Worm (Caenorhabditis elegans) whole organism, L4/young adult: Measurements from ENCODE around the gene F49C12.11.
"Not testable (repeated sequence)": the region's sequence is repeated elsewhere in the genome, so short reads cannot be mapped to it uniquely, and the experiment has no call there.

Experiments used
- W03F9.2 ChIP-seq: fragments of 150-350 bp; optimal IDR thresholded peaks from 2 replicates; lab custom pipeline; 2014; ENCODE audit warnings: missing biosample characterization, missing genetic modification characterization
- dao-5 ChIP-seq: sonication (generic microtip); optimal IDR thresholded peaks from 2 replicates; lab custom pipeline; 2016; ENCODE audit warnings: missing genotype, missing genetic modification characterization, moderate library complexity, missing compliant biosample characterization
- him-1 ChIP-seq: sonication (generic microtip); optimal IDR thresholded peaks from 2 replicates; lab custom pipeline; 2016; ENCODE audit warnings: missing genotype, missing genetic modification reagents, missing genetic modification characterization, missing compliant biosample characterization

F49C12.11 gene

ce11 chrIV:9312827-9313226 is 6.4 kb upstream of the F49C12.11 start, which contains the start of gene F49C12.7:
F49C12.7 (minus strand) TSS chrIV:9312927.
- TF ChIP-seq him-1; W03F9.2 (tag; lab: Kevin White, UChicago); dao-5 (tag; lab: Kevin White, UChicago): not testable (repeated sequence)

- TF ChIP-seq dao-5 (tag; lab: Kevin White, UChicago) (no peak), W03F9.2 (tag; lab: Kevin White, UChicago) (peak; percentile 55), him-1 (no peak)
These were observed 3.0 kb upstream of the F49C12.11 start, which contains the start of the genes F49C12.9 and rpn-7 for ce11 chrIV:9316068-9316681. F49C12.9 (minus strand) TSS chrIV:9316215. rpn-7 (plus strand) TSS chrIV:9316631.

ce11 chrIV:9318147-9318546 is 1.0 kb upstream of the F49C12.11 start:
- TF ChIP-seq W03F9.2 (tag; lab: Kevin White, UChicago): no peak
- TF ChIP-seq dao-5 (tag; lab: Kevin White, UChicago): no peak
- TF ChIP-seq him-1: no peak

- TF ChIP-seq him-1 (no peak), dao-5 (tag; lab: Kevin White, UChicago) (no peak)
These were observed 843 bp downstream of the F49C12.11 start for ce11 chrIV:9320023-9320422.

- TF ChIP-seq W03F9.2 (tag; lab: Kevin White, UChicago) (peak; percentile 28), dao-5 (tag; lab: Kevin White, UChicago) (no peak), him-1 (no peak)
These were observed 2.1 kb downstream of the F49C12.11 start, which contains the start of the genes F49C12.12 and vha-17 for ce11 chrIV:9321039-9321851. F49C12.12 (minus strand) TSS chrIV:9321089. vha-17 (plus strand) TSS chrIV:9321801.

ce11 chrIV:9322489-9322888 is 3.3 kb downstream of the F49C12.11 start:
- TF ChIP-seq W03F9.2 (tag; lab: Kevin White, UChicago) (no peak), dao-5 (tag; lab: Kevin White, UChicago) (no peak), him-1 (no peak)

ce11 chrIV:9323989-9324506 is 4.9 kb downstream of the F49C12.11 start, which contains the start of the genes nspg-11 and F49C12.15:
nspg-11 (minus strand) TSS chrIV:9324089.
F49C12.15 (plus strand) TSS chrIV:9324456.
- no peak for TF ChIP-seq W03F9.2 (tag; lab: Kevin White, UChicago)
- TF ChIP-seq him-1: no peak
- TF ChIP-seq dao-5 (tag; lab: Kevin White, UChicago): no peak

- TF ChIP-seq dao-5 (tag; lab: Kevin White, UChicago) (no peak), him-1 (no peak), W03F9.2 (tag; lab: Kevin White, UChicago) (no peak)
These were observed 8.5 kb downstream of the F49C12.11 start, which contains the start of gene clec-183 for ce11 chrIV:9327706-9328105. clec-183 (plus strand) TSS chrIV:9328006.

- no peak for TF ChIP-seq W03F9.2 (tag; lab: Kevin White, UChicago)
- TF ChIP-seq him-1: no peak
- TF ChIP-seq dao-5 (tag; lab: Kevin White, UChicago): no peak
These were observed 11.6 kb downstream of the F49C12.11 start, which contains the start of gene nspg-7.1 for ce11 chrIV:9330755-9331154. nspg-7.1 (minus strand) TSS chrIV:9330855.

ce11 chrIV:9333007-9333406 is 13.8 kb downstream of the F49C12.11 start:
- no peak for TF ChIP-seq W03F9.2 (tag; lab: Kevin White, UChicago)
- TF ChIP-seq him-1: no peak
- TF ChIP-seq dao-5 (tag; lab: Kevin White, UChicago): no peak

- TF ChIP-seq dao-5 (tag; lab: Kevin White, UChicago) (no peak), W03F9.2 (tag; lab: Kevin White, UChicago) (no peak), him-1 (no peak)
These were observed 16.5 kb downstream of the F49C12.11 start, which contains the start of the genes coa-4 and T20D3.14 for ce11 chrIV:9335552-9336251. coa-4 (minus strand) TSS chrIV:9335602. T20D3.14 (minus strand) TSS chrIV:9335909.

ce11 chrIV:9336538-9337090 is 17.4 kb downstream of the F49C12.11 start, which contains the start of gene T20D3.5:
T20D3.5 (plus strand) TSS chrIV:9337040.
- TF ChIP-seq W03F9.2 (tag; lab: Kevin White, UChicago) (no peak), him-1 (no peak), dao-5 (tag; lab: Kevin White, UChicago) (no peak)
